Worm (Caenorhabditis elegans): ENCODE data around the gene tag-151.

DNA sequence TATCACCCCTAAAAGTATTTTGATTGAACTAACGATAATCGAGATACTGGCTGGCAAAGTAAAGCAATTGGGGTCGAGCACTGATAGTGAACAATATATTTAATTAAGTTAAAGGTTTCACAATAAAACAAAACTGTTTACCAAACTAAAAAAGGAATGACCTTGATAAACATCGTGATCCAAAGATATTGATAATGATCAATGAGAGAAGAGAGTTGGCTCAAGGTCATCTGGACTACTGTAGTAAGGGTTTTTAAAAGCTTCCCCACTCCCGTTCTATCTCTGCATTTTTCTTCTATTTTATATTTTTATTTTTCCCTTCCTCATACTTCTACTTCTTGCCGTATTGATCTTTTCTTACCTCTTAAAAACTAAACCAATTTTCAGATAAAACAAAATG, 39.5 kb downstream of the tag-151 start, which contains the start of gene F41C3.2:
- no peak for TF ChIP-seq ztf-29 (GFP tag; IDR thresholded peaks at IDR 0.05)
- TF ChIP-seq med-1 (GFP tag; optimal IDR thresholded peaks at IDR 0.05; ENCODE audit: insufficient read depth): no peak
- no peak for TF ChIP-seq ztf-23 (GFP tag; IDR thresholded peaks at IDR 0.05)
- no peak for TF ChIP-seq ref-1 (GFP tag; conservative IDR thresholded peaks at IDR 0.05)
- no peak for TF ChIP-seq T22C8.4 (GFP tag; IDR thresholded peaks at IDR 0.05)
- TF ChIP-seq tab-1 (GFP tag; IDR thresholded peaks at IDR 0.05): no peak
- no peak for TF ChIP-seq klf-2 (GFP tag; conservative IDR thresholded peaks at IDR 0.05)
- no peak for TF ChIP-seq flt-1 (GFP tag; IDR thresholded peaks at IDR 0.05)
- no peak for TF ChIP-seq cog-1 (tag; optimal IDR thresholded peaks at IDR 0.05)
